Fruit fly (Drosophila melanogaster) whole organism: Measurements from ENCODE around the gene HP4.

Source experiments
- pan ChIP-seq: fragments of >200 bp; optimal IDR thresholded peaks from 2 replicates; lab custom pipeline; 2017
- psq ChIP-seq: fragments of >200 bp; optimal IDR thresholded peaks from 2 replicates; lab custom pipeline; 2017
- usp ChIP-seq: fragments of >200 bp; optimal IDR thresholded peaks from 2 replicates; lab custom pipeline; 2017; ENCODE audit warnings: missing biosample characterization, missing genetic modification characterization, mixed read lengths

DNA sequence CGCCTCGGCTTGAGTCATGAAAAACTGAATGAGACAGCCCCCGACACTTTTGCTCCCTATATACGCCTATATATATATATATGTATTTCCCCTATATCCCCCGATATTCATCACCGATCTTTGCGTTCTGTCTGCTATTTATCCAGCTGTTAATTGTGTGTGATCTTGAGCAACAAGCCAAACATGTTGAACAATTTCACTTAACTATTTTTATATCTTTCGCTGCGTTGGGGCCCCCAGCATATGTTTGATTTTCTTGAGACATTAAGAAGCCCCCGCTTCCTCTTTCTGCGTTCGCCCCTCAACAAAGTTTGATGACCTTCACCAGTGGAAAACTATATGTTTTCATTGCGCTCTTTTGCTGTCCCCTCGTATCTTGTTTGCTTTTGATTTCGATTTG lies 20.4 kb upstream of the HP4 start:
- TF ChIP-seq pan (lab: Kevin White, UChicago), result no peak
- no peak for TF ChIP-seq psq (lab: Kevin White, UChicago)
- TF ChIP-seq usp (GFP tag; lab: Kevin White, UChicago), result no peak
